Fruit fly (Drosophila melanogaster) whole organism, wandering third instar larva: ENCODE data around the gene TBC1D23.

Experiments used
- Dfd ChIP-seq: fragments of >200 bp; optimal IDR thresholded peaks from 2 replicates; lab custom pipeline; 2017; ENCODE audit warnings: missing biosample characterization, missing genetic modification characterization
- pan ChIP-seq: fragments of >200 bp; optimal IDR thresholded peaks from 2 replicates; lab custom pipeline; 2017

DNA sequence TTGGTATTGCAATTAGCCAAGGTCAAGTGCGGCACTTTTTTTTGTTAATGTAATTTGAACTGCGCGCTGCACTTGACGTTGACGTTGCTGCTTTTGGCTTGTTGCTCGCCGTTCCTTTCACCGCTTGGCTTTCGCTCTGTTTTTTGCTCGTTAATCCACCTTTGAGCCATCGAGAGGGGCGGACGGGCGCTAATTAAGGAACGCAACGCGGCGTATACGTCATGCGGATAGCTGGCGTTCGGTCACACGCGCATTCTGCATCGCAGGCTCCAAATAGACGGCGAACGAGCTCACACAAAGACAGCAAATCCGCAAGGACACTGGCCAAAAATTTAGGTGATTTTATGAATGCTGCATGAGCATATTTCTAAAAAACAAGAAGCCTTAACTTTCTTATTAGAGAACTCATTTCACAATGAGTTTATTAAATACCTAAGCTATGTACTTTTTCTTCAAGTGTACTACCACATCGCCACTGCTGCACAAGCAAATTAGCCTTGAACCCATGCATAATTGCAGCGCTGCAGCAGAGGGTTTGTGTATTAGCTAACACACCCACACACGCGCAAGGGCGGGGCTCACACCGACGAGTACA lies 42.7 kb upstream of the TBC1D23 start:
- TF ChIP-seq pan (lab: Kevin White, UChicago): no peak
- TF ChIP-seq Dfd (GFP tag; lab: Kevin White, UChicago): no peak
